Fruit fly (Drosophila melanogaster) Kc167 (cell line): ENCODE results near the gene CG34149.

ENCODE experiments used
- Myc ChIP-seq: fragments of >200 bp; optimal IDR thresholded peaks from 2 replicates; lab custom pipeline; 2017; ENCODE audit warnings: missing external identifiers
- Sin3A ChIP-seq: fragments of >200 bp; optimal IDR thresholded peaks from 2 replicates; lab custom pipeline; 2018; ENCODE audit warnings: missing external identifiers
- h ChIP-seq: fragments of >200 bp; optimal IDR thresholded peaks from 3 replicates; lab custom pipeline; 2018; ENCODE audit warnings: missing external identifiers
- insv ChIP-seq: fragments of >200 bp; optimal IDR thresholded peaks from 3 replicates; lab custom pipeline; 2018; ENCODE audit warnings: missing external identifiers
- psq ChIP-seq: fragments of >200 bp; optimal IDR thresholded peaks from 2 replicates; lab custom pipeline; 2017; ENCODE audit warnings: missing external identifiers
- ttk ChIP-seq: sonication (Bioruptor generic); optimal IDR thresholded peaks from 2 replicates; lab custom pipeline; 2017; ENCODE audit warnings: missing external identifiers

- no peak for TF ChIP-seq psq
- TF ChIP-seq Myc (lab: Kevin White, UChicago): no peak
- no peak for TF ChIP-seq ttk
- no peak for TF ChIP-seq insv (lab: Kevin White, UChicago)
- TF ChIP-seq Sin3A (lab: Kevin White, UChicago): no peak
- TF ChIP-seq h (lab: Kevin White, UChicago): no peak
These were observed 14.1 kb downstream of the CG34149 start, which contains the start of gene CG13857 for dm6 chr3R:22394004-22394403.
